Worm (Caenorhabditis elegans) whole organism, L4/young adult: ENCODE results near the gene col-117.

Source experiments
- W03F9.2 ChIP-seq: fragments of 150-350 bp; optimal IDR thresholded peaks from 2 replicates; lab custom pipeline; 2014; ENCODE audit warnings: missing biosample characterization, missing genetic modification characterization
- dao-5 ChIP-seq: sonication (generic microtip); optimal IDR thresholded peaks from 2 replicates; lab custom pipeline; 2016; ENCODE audit warnings: missing genotype, missing genetic modification characterization, moderate library complexity, missing compliant biosample characterization
- him-1 ChIP-seq: sonication (generic microtip); optimal IDR thresholded peaks from 2 replicates; lab custom pipeline; 2016; ENCODE audit warnings: missing genotype, missing genetic modification reagents, missing genetic modification characterization, missing compliant biosample characterization

ce11 chrIV:8853301-8853700, 29.3 kb upstream of the col-117 start:
- TF ChIP-seq dao-5 (no peak), him-1 (no peak), W03F9.2 (no peak)
